Fruit fly (Drosophila melanogaster): ENCODE measurements around the gene nSMase.

Gene nSMase

dm6 chr3L:3251659-3252490, 32.9 kb downstream of the nSMase start (continued):
- TF ChIP-seq pdm3 (GFP tag; optimal IDR thresholded peaks at IDR 0.05) (no peak), OdsH (GFP tag; optimal IDR thresholded peaks at IDR 0.05) (no peak), topi (GFP tag; optimal IDR thresholded peaks at IDR 0.05) (no peak), Hr38 (GFP tag; optimal IDR thresholded peaks at IDR 0.05) (no peak), Sox15 (GFP tag; optimal IDR thresholded peaks at IDR 0.05) (no peak), CG11762 (GFP tag; optimal IDR thresholded peaks at IDR 0.05; ENCODE audit: insufficient read depth) (no peak), svp (GFP tag) (peak; percentile 75), dsx (GFP tag; optimal IDR thresholded peaks at IDR 0.05; ENCODE audit: poor library complexity, severe bottlenecking) (no peak), Eip78C (GFP tag) (peak; percentile 55), Lpt (GFP tag; optimal IDR thresholded peaks at IDR 0.05) (no peak), Blimp-1 (GFP tag; optimal IDR thresholded peaks at IDR 0.05) (peak; percentile 64)

DNA sequence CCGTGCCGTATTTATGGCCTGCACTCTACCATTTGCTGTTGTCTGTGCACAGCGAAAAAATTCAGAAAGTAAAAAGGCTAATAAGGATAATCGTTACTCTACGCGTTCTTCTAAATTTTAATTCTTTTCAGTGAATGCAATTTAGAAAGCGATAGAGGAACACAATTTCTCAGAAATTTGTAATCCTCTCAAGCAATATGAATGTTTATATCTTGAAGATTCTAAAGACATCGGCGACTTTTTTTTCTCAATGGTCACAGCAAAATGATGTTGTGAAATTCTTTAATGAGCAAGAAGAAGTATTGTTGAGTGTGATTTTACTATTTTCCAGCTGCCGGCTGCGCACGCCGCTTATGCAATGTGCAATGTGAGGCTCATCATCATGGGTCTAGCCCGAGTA, 33.9 kb downstream of the nSMase start:
- TF ChIP-seq CG8119 (GFP tag; IDR thresholded peaks at IDR 0.05) (0 out of 3 replicates have a peak, but pooled peaks have one; percentile 23), OdsH (GFP tag; optimal IDR thresholded peaks at IDR 0.05) (peak; percentile 49), Hr4 (GFP tag; optimal IDR thresholded peaks at IDR 0.05) (peak; percentile 48), CG6163 (GFP tag; IDR thresholded peaks at IDR 0.05) (0 out of 3 replicates have a peak, but pooled peaks have one; percentile 8), salr (GFP tag; optimal IDR thresholded peaks at IDR 0.05) (peak in 1 of 2 experiments; percentile 43), ss (GFP tag; optimal IDR thresholded peaks at IDR 0.05) (peak in 1 of 2 experiments; percentile 15), CG6854 (GFP tag; optimal IDR thresholded peaks at IDR 0.05) (no peak), CG6808 (GFP tag; optimal IDR thresholded peaks at IDR 0.05) (no peak), CG32006 (GFP tag; optimal IDR thresholded peaks at IDR 0.05) (peak; percentile 73), acj6 (GFP tag; optimal IDR thresholded peaks at IDR 0.05) (peak; percentile 13), CG4318 (GFP tag; optimal IDR thresholded peaks at IDR 0.05) (peak; percentile 7), pdm3 (GFP tag; optimal IDR thresholded peaks at IDR 0.05) (peak; percentile 49), CG15336 (GFP tag; IDR thresholded peaks at IDR 0.05) (peak; percentile 59), achi (GFP tag; optimal IDR thresholded peaks at IDR 0.05) (peak; percentile 28), Eip78C (GFP tag) (peak; percentile 85), CG3032 (tag; optimal IDR thresholded peaks at IDR 0.05) (peak; percentile 2), Sox14 (GFP tag; optimal IDR thresholded peaks at IDR 0.05) (peak; percentile 8), eg (GFP tag; IDR thresholded peaks at IDR 0.05) (0 out of 3 replicates have a peak, but pooled peaks have one; percentile 8), CG10631 (GFP tag; optimal IDR thresholded peaks at IDR 0.05) (no peak), svp (GFP tag) (peak; percentile 10), Hr38 (GFP tag; optimal IDR thresholded peaks at IDR 0.05) (no peak), CG10669 (GFP tag; optimal IDR thresholded peaks at IDR 0.05) (no peak)

- TF ChIP-seq esn (GFP tag; optimal IDR thresholded peaks at IDR 0.05) (no peak), Hr39 (GFP tag; optimal IDR thresholded peaks at IDR 0.05) (peak; percentile 4), dsx (GFP tag; optimal IDR thresholded peaks at IDR 0.05; ENCODE audit: poor library complexity, severe bottlenecking) (peak; percentile 27), achi (GFP tag; optimal IDR thresholded peaks at IDR 0.05) (no peak), CG7368 (GFP tag; optimal IDR thresholded peaks at IDR 0.05) (no peak), lz (GFP tag; optimal IDR thresholded peaks at IDR 0.05) (peak; percentile 5), CG11294 (GFP tag; IDR thresholded peaks at IDR 0.05) (no peak), CG3919 (GFP tag; optimal IDR thresholded peaks at IDR 0.05) (no peak), Met (GFP tag; optimal IDR thresholded peaks at IDR 0.05) (peak; percentile 13), pdm3 (GFP tag; optimal IDR thresholded peaks at IDR 0.05) (peak; percentile 9), CG10669 (GFP tag; optimal IDR thresholded peaks at IDR 0.05) (no peak), CG8319 (GFP tag; optimal IDR thresholded peaks at IDR 0.05) (no peak), CG1621 (tag; optimal IDR thresholded peaks at IDR 0.05) (no peak), fd59A (GFP tag; optimal IDR thresholded peaks at IDR 0.05) (no peak), CG6276 (GFP tag; optimal IDR thresholded peaks at IDR 0.05) (no peak), CG32006 (GFP tag; optimal IDR thresholded peaks at IDR 0.05) (peak; percentile 9), Eip78C (GFP tag) (peak; percentile 12), ss (GFP tag; optimal IDR thresholded peaks at IDR 0.05) (peak in 1 of 2 experiments; percentile 9)
Observed at dm6 chr3L:3253631-3254030, 34.7 kb downstream of the nSMase start.

Data from whole organism, prepupa.